Worm (Caenorhabditis elegans) whole organism, L2 larva: ENCODE results near the gene czw-1.

ENCODE experiments used
- ZK546.5 ChIP-seq: sonication (generic microtip); optimal IDR thresholded peaks from 2 replicates; lab custom pipeline; 2017; ENCODE audit warnings: missing biosample characterization, missing genetic modification characterization
- ama-1 ChIP-seq: fragments of 150-350 bp; optimal IDR thresholded peaks from 2 replicates; lab custom pipeline; 2018; ENCODE audit warnings: inconsistent platforms
- ceh-82 ChIP-seq: fragments of 150-350 bp; optimal IDR thresholded peaks from 2 replicates; lab custom pipeline; 2014; ENCODE audit warnings: missing biosample characterization, missing genetic modification characterization
- egl-27 ChIP-seq: sonication (generic microtip); optimal IDR thresholded peaks from 3 replicates; lab custom pipeline; 2017; ENCODE audit warnings: missing biosample characterization, missing genetic modification reagents, missing genetic modification characterization
- lin-39 ChIP-seq: fragments of 150-350 bp; optimal IDR thresholded peaks from 2 replicates; lab custom pipeline; 2014; ENCODE audit warnings: missing biosample characterization, missing genetic modification reagents, missing genetic modification characterization
- nhr-25 ChIP-seq: fragments of 150-350 bp; sonication (generic microtip); optimal IDR thresholded peaks from 3 replicates; lab custom pipeline; 2014; ENCODE audit warnings: missing biosample characterization, missing genetic modification characterization

DNA sequence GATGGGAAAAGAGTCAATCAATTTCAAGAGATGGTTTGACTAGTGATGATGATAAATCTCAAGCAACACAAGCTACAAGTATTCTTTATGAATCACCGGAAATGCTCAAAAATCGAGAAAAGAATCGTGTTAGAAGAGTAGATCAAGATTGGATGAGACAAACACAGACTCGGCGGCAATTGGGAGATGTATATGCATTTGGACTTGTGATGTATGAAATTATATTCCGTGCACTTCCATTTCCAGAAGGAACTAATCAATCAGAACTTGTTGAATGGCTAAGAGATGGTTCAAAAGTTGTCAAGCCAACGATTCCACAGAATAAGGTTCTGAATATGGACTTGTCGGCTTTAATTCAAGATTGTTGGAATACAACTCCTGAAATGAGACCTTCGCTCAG, 14.8 kb downstream of the czw-1 start:
- TF ChIP-seq ama-1 (lab: Kevin White, UChicago), result no peak
- no peak for TF ChIP-seq ceh-82 (tag; lab: Kevin White, UChicago)
- no peak for TF ChIP-seq ZK546.5 (tag; lab: Kevin White, UChicago)
- no peak for TF ChIP-seq egl-27 (tag; lab: Kevin White, UChicago)
- no peak for TF ChIP-seq nhr-25 (tag; lab: Kevin White, UChicago)
- TF ChIP-seq lin-39, result no peak
